Worm (Caenorhabditis elegans): ENCODE data around the gene K08E3.2.

DNA sequence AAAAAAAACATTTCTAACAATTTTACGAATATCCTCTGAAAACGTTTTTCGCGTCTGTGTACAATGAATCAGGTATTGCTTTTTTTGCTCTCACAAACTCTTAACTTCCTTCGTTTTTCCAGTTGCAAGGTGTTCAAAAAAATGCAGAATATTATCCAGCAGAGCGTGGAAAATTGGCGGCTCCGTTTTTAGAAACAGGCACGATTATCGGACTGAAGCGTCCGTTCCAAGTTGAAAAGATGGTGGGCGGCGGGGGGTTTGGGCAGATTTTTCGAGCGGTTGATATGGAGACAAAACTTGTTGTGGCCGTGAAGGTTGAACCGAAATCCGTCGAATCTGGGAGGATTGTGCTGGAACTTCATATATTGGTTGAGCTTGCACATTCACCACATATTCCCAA, 13.5 kb downstream of the K08E3.2 start, which contains the start of gene W06F12.3:
- no peak for TF ChIP-seq pqm-1 (tag; optimal IDR thresholded peaks at IDR 0.05)
- TF ChIP-seq egl-27 (tag; optimal IDR thresholded peaks at IDR 0.05) = no peak
- no peak for TF ChIP-seq php-3 (GFP tag; IDR thresholded peaks at IDR 0.05)
- no peak for TF ChIP-seq daf-19 (GFP tag; conservative IDR thresholded peaks at IDR 0.05)
- no peak for TF ChIP-seq mes-2 (tag; optimal IDR thresholded peaks at IDR 0.05; ENCODE audit: poor library complexity, severe bottlenecking)
- TF ChIP-seq mdl-1 (tag; optimal IDR thresholded peaks at IDR 0.05) = no peak
- TF ChIP-seq ama-1 (optimal IDR thresholded peaks at IDR 0.05) = no peak
- TF ChIP-seq unc-130 (GFP tag; optimal IDR thresholded peaks at IDR 0.05) = no peak
- no peak for TF ChIP-seq dpl-1 (GFP tag; optimal IDR thresholded peaks at IDR 0.05)
- TF ChIP-seq cey-2 (tag; optimal IDR thresholded peaks at IDR 0.05; ENCODE audit: borderline replicate concordance, insufficient read depth) = no peak
- TF ChIP-seq lin-38 (GFP tag; IDR thresholded peaks at IDR 0.05) = no peak
